Fruit fly (Drosophila melanogaster): Measurements from ENCODE around the gene for.

for gene

DNA sequence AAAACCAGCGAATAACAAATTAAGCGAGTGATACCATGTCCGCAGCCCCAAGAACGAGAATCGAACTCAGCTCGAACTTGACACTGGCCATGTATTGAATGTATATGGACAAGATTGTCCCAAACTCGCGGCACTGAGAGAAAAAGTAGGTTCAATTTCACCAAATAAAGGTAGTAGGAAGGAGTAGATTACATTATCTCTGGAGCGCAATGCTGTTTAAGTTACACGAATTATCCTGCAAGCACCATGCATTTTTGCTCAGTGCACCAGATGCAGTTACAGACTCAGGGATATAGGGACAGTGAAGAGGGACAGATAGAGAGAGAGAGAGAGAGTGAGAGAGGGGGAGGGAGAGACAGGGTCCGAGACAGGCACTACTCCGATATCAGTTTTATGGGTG is 62.8 kb downstream of the for start (continued):
- TF ChIP-seq Drgx (GFP tag; IDR thresholded peaks at IDR 0.05) (peak; percentile 28; the same call in 1 of the 2 replicates), CG2889 (GFP tag; IDR thresholded peaks at IDR 0.05) (no peak), CG8089 (GFP tag; optimal IDR thresholded peaks at IDR 0.05) (peak; percentile 27), rib (GFP tag; IDR thresholded peaks at IDR 0.05) (no peak), usp (GFP tag; optimal IDR thresholded peaks at IDR 0.05) (no peak), Dbx (GFP tag; IDR thresholded peaks at IDR 0.05) (no peak), Mrtf (GFP tag; IDR thresholded peaks at IDR 0.05) (0 out of 3 replicates have a peak, but pooled peaks have one; percentile 33), CG8924 (tag; optimal IDR thresholded peaks at IDR 0.05) (peak; percentile 60), Hand (GFP tag; optimal IDR thresholded peaks at IDR 0.05) (no peak), ranshi (GFP tag; IDR thresholded peaks at IDR 0.05) (peak; percentile 43; the same call in 1 of the 2 replicates), CG14441 (GFP tag; IDR thresholded peaks at IDR 0.05) (no peak), vnd (GFP tag; IDR thresholded peaks at IDR 0.05; ENCODE audit: partially characterized antibody) (no peak), dmrt11E (tag; optimal IDR thresholded peaks at IDR 0.05) (peak; percentile 87), D (optimal IDR thresholded peaks at IDR 0.05) (no peak), D (GFP tag; optimal IDR thresholded peaks at IDR 0.05) (peak; percentile 33), seq (GFP tag; IDR thresholded peaks at IDR 0.05) (no peak), CG3407 (GFP tag; optimal IDR thresholded peaks at IDR 0.05) (no peak), Usf (GFP tag; optimal IDR thresholded peaks at IDR 0.05) (peak; percentile 31), Spps (tag; optimal IDR thresholded peaks at IDR 0.05) (peak; percentile 42), insv (GFP tag; optimal IDR thresholded peaks at IDR 0.05) (no peak), CG5245 (GFP tag; optimal IDR thresholded peaks at IDR 0.05) (peak; percentile 26), ato (GFP tag; IDR thresholded peaks at IDR 0.05; ENCODE audit: partially characterized antibody) (no peak), ham (GFP tag; IDR thresholded peaks at IDR 0.05) (no peak), CG32772 (GFP tag; IDR thresholded peaks at IDR 0.05) (0 out of 2 replicates have a peak, but pooled peaks have one; percentile 17), E2f1 (GFP tag; IDR thresholded peaks at IDR 0.05) (peak; percentile 37), Ets65A (GFP tag) (peak; percentile 96), p53 (GFP tag; optimal IDR thresholded peaks at IDR 0.05) (peak; percentile 18), CG2875 (GFP tag; optimal IDR thresholded peaks at IDR 0.05) (no peak), Trl (optimal IDR thresholded peaks at IDR 0.05) (peak in 1 of 2 experiments; percentile 23), Trl (GFP tag; optimal IDR thresholded peaks at IDR 0.05) (peak; percentile 37), CG6175 (GFP tag; IDR thresholded peaks at IDR 0.05) (no peak), CG4424 (GFP tag; optimal IDR thresholded peaks at IDR 0.05) (peak; percentile 50), cato (GFP tag; optimal IDR thresholded peaks at IDR 0.05; ENCODE audit: borderline replicate concordance) (peak; percentile 2), CG6654 (GFP tag; optimal IDR thresholded peaks at IDR 0.05) (no peak), org-1 (GFP tag; optimal IDR thresholded peaks at IDR 0.05) (peak; percentile 33), CG4730 (GFP tag; IDR thresholded peaks at IDR 0.05) (no peak), CG18619 (GFP tag; optimal IDR thresholded peaks at IDR 0.05) (no peak), Adf1 (GFP tag; IDR thresholded peaks at IDR 0.05) (no peak), cwo (GFP tag; optimal IDR thresholded peaks at IDR 0.05) (no peak), Bgb (GFP tag; IDR thresholded peaks at IDR 0.05; ENCODE audit: partially characterized antibody) (no peak), sc (optimal IDR thresholded peaks at IDR 0.05) (no peak), sc (GFP tag; optimal IDR thresholded peaks at IDR 0.05) (peak; percentile 38), maf-S (GFP tag; optimal IDR thresholded peaks at IDR 0.05) (peak; percentile 2), slou (GFP tag; optimal IDR thresholded peaks at IDR 0.05) (no peak), nerfin-2 (GFP tag; IDR thresholded peaks at IDR 0.05; ENCODE audit: partially characterized antibody) (no peak), ATbp (GFP tag; optimal IDR thresholded peaks at IDR 0.05) (no peak), Myb (GFP tag; optimal IDR thresholded peaks at IDR 0.05) (no peak), CG34224 (GFP tag; IDR thresholded peaks at IDR 0.05; ENCODE audit: partially characterized antibody) (no peak), sug (tag; optimal IDR thresholded peaks at IDR 0.05) (no peak), CG17912 (GFP tag; optimal IDR thresholded peaks at IDR 0.05) (no peak), cas (GFP tag; IDR thresholded peaks at IDR 0.05) (no peak)
